Fruit fly (Drosophila melanogaster): Measurements from ENCODE around the gene dmt.

DNA sequence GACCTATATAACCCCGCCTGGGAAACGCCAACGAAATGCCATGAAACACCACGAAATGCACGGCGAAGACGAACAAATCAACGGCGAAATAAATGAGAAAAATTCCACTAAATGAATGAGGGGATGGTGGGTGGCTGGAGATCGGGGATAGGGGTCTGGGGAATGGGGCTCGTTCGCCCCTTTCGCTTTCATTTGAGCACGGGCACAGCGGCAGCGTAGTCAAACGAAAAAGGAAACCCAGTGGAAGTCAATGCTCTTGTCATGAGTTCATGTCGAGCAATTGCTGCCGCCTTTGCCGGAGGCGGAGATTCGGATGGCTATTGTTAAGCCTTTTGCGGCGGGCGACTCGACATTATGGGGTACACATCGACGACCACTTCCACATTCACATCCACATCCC is 7.7 kb upstream of the dmt start:
- no peak for TF ChIP-seq Hr4 (GFP tag; optimal IDR thresholded peaks at IDR 0.05)
- TF ChIP-seq CG6792 (GFP tag; optimal IDR thresholded peaks at IDR 0.05): no peak
- no peak for TF ChIP-seq CG8632 (GFP tag; optimal IDR thresholded peaks at IDR 0.05)
- TF ChIP-seq Blimp-1 (GFP tag; optimal IDR thresholded peaks at IDR 0.05): peak; percentile 55
- no peak for TF ChIP-seq Eip93F (GFP tag; optimal IDR thresholded peaks at IDR 0.05)
- no peak for TF ChIP-seq OdsH (GFP tag; optimal IDR thresholded peaks at IDR 0.05)
- no peak for TF ChIP-seq Eip78C (GFP tag)

Data from whole organism, prepupa.